Worm (Caenorhabditis elegans) whole organism, dauer: ENCODE results near the gene damt-1.

Experiments used
- unc-62 ChIP-seq: sonication (generic microtip); optimal IDR thresholded peaks from 2 replicates; lab custom pipeline; 2017; ENCODE audit warnings: missing biosample characterization, missing genetic modification reagents, missing genetic modification characterization

The damt-1 gene

ce11 chrII:5714807-5715206 lies 5.1 kb upstream of the damt-1 start, which contains the start of the genes tiar-1 and lelo-4:
Gene tiar-1, minus strand, starts transcription at chrII:5714823.
Gene lelo-4, plus strand, starts transcription at chrII:5714924.
- no peak for TF ChIP-seq unc-62 (GFP tag; lab: Kevin White, UChicago)

- TF ChIP-seq unc-62 (GFP tag; lab: Kevin White, UChicago) = no peak
Measured at ce11 chrII:5715745-5716357, 4.1 kb upstream of the damt-1 start, which contains the start of the genes C18A3.10 and C18A3.3. Gene C18A3.10, minus strand, starts transcription at chrII:5715845. Gene C18A3.3, plus strand, starts transcription at chrII:5716307.

- no peak for TF ChIP-seq unc-62 (GFP tag; lab: Kevin White, UChicago)
Measured at ce11 chrII:5717831-5718230, 2.1 kb upstream of the damt-1 start, which contains the start of gene zipt-3. Gene zipt-3, plus strand, starts transcription at chrII:5718131.

ce11 chrII:5725094-5725493 lies 5.1 kb downstream of the damt-1 start:
- TF ChIP-seq unc-62 (GFP tag; lab: Kevin White, UChicago) = no peak

- TF ChIP-seq unc-62 (GFP tag; lab: Kevin White, UChicago) = no peak
Measured at ce11 chrII:5727707-5728106, 7.8 kb downstream of the damt-1 start, which contains the start of gene rab-3. Gene rab-3, minus strand, starts transcription at chrII:5727853.

- TF ChIP-seq unc-62 (GFP tag; lab: Kevin White, UChicago) = no peak
Measured at ce11 chrII:5730343-5731083, 10.6 kb downstream of the damt-1 start, which contains the start of the genes C18A3.7 and C18A3.11. Gene C18A3.7, minus strand, starts transcription at chrII:5730443. Gene C18A3.11, plus strand, starts transcription at chrII:5731033.

ce11 chrII:5734883-5735282 lies 14.9 kb downstream of the damt-1 start:
- TF ChIP-seq unc-62 (GFP tag; lab: Kevin White, UChicago) = no peak

ce11 chrII:5735744-5736143 lies 15.8 kb downstream of the damt-1 start:
- no peak for TF ChIP-seq unc-62 (GFP tag; lab: Kevin White, UChicago)

- TF ChIP-seq unc-62 (GFP tag; lab: Kevin White, UChicago) = no peak
Measured at ce11 chrII:5736599-5736998, 16.7 kb downstream of the damt-1 start.

- TF ChIP-seq unc-62 (GFP tag; lab: Kevin White, UChicago) = no peak
Measured at ce11 chrII:5738795-5739194, 18.8 kb downstream of the damt-1 start, which contains the start of gene hlh-14. Gene hlh-14, minus strand, starts transcription at chrII:5738895.

- TF ChIP-seq unc-62 (GFP tag; lab: Kevin White, UChicago) = no peak
Measured at ce11 chrII:5742767-5743166, 22.8 kb downstream of the damt-1 start.

- TF ChIP-seq unc-62 (GFP tag; lab: Kevin White, UChicago) = no peak
Measured at ce11 chrII:5744342-5744741, 24.4 kb downstream of the damt-1 start.

- no peak for TF ChIP-seq unc-62 (GFP tag; lab: Kevin White, UChicago)
Measured at ce11 chrII:5745088-5745487, 25.1 kb downstream of the damt-1 start, which contains the start of gene F10C1.9. Gene F10C1.9, minus strand, starts transcription at chrII:5745284.

ce11 chrII:5747312-5747711 lies 27.4 kb downstream of the damt-1 start:
- TF ChIP-seq unc-62 (GFP tag; lab: Kevin White, UChicago) = no peak

- no peak for TF ChIP-seq unc-62 (GFP tag; lab: Kevin White, UChicago)
Measured at ce11 chrII:5748395-5748794, 28.4 kb downstream of the damt-1 start.

- no peak for TF ChIP-seq unc-62 (GFP tag; lab: Kevin White, UChicago)
Measured at ce11 chrII:5749733-5750238, 29.8 kb downstream of the damt-1 start, which contains the start of gene ifb-2. Gene ifb-2, plus strand, starts transcription at chrII:5750188.
